Fruit fly (Drosophila melanogaster) whole organism, prepupa: ENCODE data around the gene CG11927.

Experiments
- CG10631 ChIP-seq: fragments of 200-800 bp; sonication (Bioruptor generic); optimal IDR thresholded peaks from 2 replicates; lab custom pipeline; 2016; ENCODE audit warnings: missing biosample characterization, missing genetic modification characterization
- CG10669 ChIP-seq: fragments of 200-800 bp; sonication (Bioruptor generic); optimal IDR thresholded peaks from 3 replicates; lab custom pipeline; 2018; ENCODE audit warnings: missing biosample characterization, mild to moderate bottlenecking, missing genetic modification characterization, moderate library complexity
- CG11294 ChIP-seq: fragments of 200-800 bp; sonication (Bioruptor generic); IDR thresholded peaks from 2 replicates; pipeline ENCODE4 v1.3.6; 2022; ENCODE audit warnings: missing biosample characterization, missing genetic modification characterization
- CG11762 ChIP-seq: fragments of 200-800 bp; sonication (Bioruptor generic); optimal IDR thresholded peaks from 3 replicates; lab custom pipeline; 2016; ENCODE audit warnings: missing biosample characterization, missing genetic modification characterization; ENCODE audit not compliant: insufficient read depth
- CG11902 ChIP-seq: fragments of 200-800 bp; sonication (Bioruptor generic); optimal IDR thresholded peaks from 3 replicates; lab custom pipeline; 2016; ENCODE audit warnings: missing biosample characterization, missing genetic modification characterization
- CG15336 ChIP-seq: fragments of 200-800 bp; sonication (Bioruptor generic); IDR thresholded peaks from 2 replicates; pipeline ENCODE4 v1.3.6; 2022; ENCODE audit warnings: missing biosample characterization, missing genetic modification characterization
- CG16779 ChIP-seq: fragments of 200-800 bp; sonication (Bioruptor generic); optimal IDR thresholded peaks from 3 replicates; lab custom pipeline; 2017; ENCODE audit warnings: missing biosample characterization, mild to moderate bottlenecking, missing genetic modification characterization
- CG3032 ChIP-seq: fragments of 200-800 bp; optimal IDR thresholded peaks from 2 replicates; lab custom pipeline; 2019; ENCODE audit warnings: missing biosample characterization, mild to moderate bottlenecking, missing genetic modification characterization, moderate library complexity
- CG31627 ChIP-seq: fragments of 200-800 bp; sonication (Bioruptor generic); optimal IDR thresholded peaks from 3 replicates; lab custom pipeline; 2016; ENCODE audit warnings: missing biosample characterization, missing genetic modification characterization
- CG32006 ChIP-seq: fragments of 200-800 bp; sonication (Bioruptor generic); optimal IDR thresholded peaks from 3 replicates; lab custom pipeline; 2017; ENCODE audit warnings: missing biosample characterization, mild to moderate bottlenecking, missing genetic modification characterization
- CG34406 ChIP-seq: fragments of 200-800 bp; sonication (Bioruptor generic); optimal IDR thresholded peaks from 3 replicates; lab custom pipeline; 2016; ENCODE audit warnings: missing biosample characterization, missing genetic modification characterization
- CG3919 ChIP-seq: fragments of 200-800 bp; sonication (Bioruptor generic); optimal IDR thresholded peaks from 3 replicates; lab custom pipeline; 2016; ENCODE audit warnings: missing biosample characterization, missing genetic modification characterization
- CG4318 ChIP-seq: fragments of 200-800 bp; sonication (Bioruptor generic); optimal IDR thresholded peaks from 3 replicates; lab custom pipeline; 2017; ENCODE audit warnings: missing biosample characterization, mild to moderate bottlenecking, missing genetic modification characterization
- CG6163 ChIP-seq: fragments of 200-800 bp; sonication (Bioruptor generic); IDR thresholded peaks from 3 replicates; pipeline ENCODE4 v1.3.6; 2022; ENCODE audit warnings: missing biosample characterization, missing genetic modification characterization
- CG6276 ChIP-seq: fragments of 200-800 bp; sonication (Bioruptor generic); optimal IDR thresholded peaks from 2 replicates; lab custom pipeline; 2017; ENCODE audit warnings: missing biosample characterization, mild to moderate bottlenecking, missing genetic modification characterization
- CG6792 ChIP-seq: fragments of 200-800 bp; sonication (Bioruptor generic); optimal IDR thresholded peaks from 3 replicates; lab custom pipeline; 2016; ENCODE audit warnings: missing biosample characterization, missing genetic modification characterization
- CG6854 ChIP-seq: fragments of 200-800 bp; sonication (Bioruptor generic); optimal IDR thresholded peaks from 2 replicates; lab custom pipeline; 2017; ENCODE audit warnings: missing biosample characterization, mild to moderate bottlenecking, missing genetic modification characterization
- CG7368 ChIP-seq: fragments of 200-800 bp; sonication (Bioruptor generic); optimal IDR thresholded peaks from 3 replicates; lab custom pipeline; 2016; ENCODE audit warnings: missing biosample characterization, missing genetic modification characterization
- CG8319 ChIP-seq: fragments of 200-800 bp; sonication (Bioruptor generic); optimal IDR thresholded peaks from 3 replicates; lab custom pipeline; 2016; ENCODE audit warnings: missing biosample characterization, missing genetic modification characterization
- CG8632 ChIP-seq: fragments of 200-800 bp; sonication (Bioruptor generic); optimal IDR thresholded peaks from 3 replicates; lab custom pipeline; 2016; ENCODE audit warnings: missing biosample characterization, missing genetic modification characterization
- Eip78C ChIP-seq: fragments of 200-800 bp; sonication (Bioruptor generic); peaks from one replicate; lab custom pipeline; 2016; ENCODE audit warnings: missing biosample characterization, missing genetic modification characterization
- Ets21C ChIP-seq: fragments of 200-800 bp; sonication (Bioruptor generic); optimal IDR thresholded peaks from 3 replicates; lab custom pipeline; 2016; ENCODE audit warnings: missing biosample characterization, missing genetic modification characterization
- Ets96B ChIP-seq: fragments of 200-800 bp; optimal IDR thresholded peaks from 2 replicates; lab custom pipeline; 2019; ENCODE audit warnings: missing biosample characterization, mild to moderate bottlenecking, missing genetic modification characterization, moderate library complexity
- Gug ChIP-seq: fragments of 200-800 bp; sonication (Bioruptor generic); IDR thresholded peaks from 2 replicates; pipeline ENCODE4 v1.3.6; 2022; ENCODE audit warnings: missing biosample characterization, missing genetic modification characterization
- Hr39 ChIP-seq: fragments of 200-800 bp; sonication (Bioruptor generic); optimal IDR thresholded peaks from 2 replicates; lab custom pipeline; 2016; ENCODE audit warnings: missing biosample characterization, missing genetic modification characterization
- Hr4 ChIP-seq: fragments of 200-800 bp; sonication (Bioruptor generic); optimal IDR thresholded peaks from 3 replicates; lab custom pipeline; 2016; ENCODE audit warnings: missing biosample characterization, missing genetic modification characterization
- Lpt ChIP-seq: fragments of 200-800 bp; sonication (Bioruptor generic); optimal IDR thresholded peaks from 3 replicates; lab custom pipeline; 2016; ENCODE audit warnings: missing biosample characterization, missing genetic modification characterization
- OdsH ChIP-seq: fragments of 200-800 bp; sonication (Bioruptor generic); optimal IDR thresholded peaks from 3 replicates; lab custom pipeline; 2016; ENCODE audit warnings: missing biosample characterization, missing genetic modification characterization
- Smox ChIP-seq: fragments of 200-800 bp; sonication (Bioruptor generic); optimal IDR thresholded peaks from 3 replicates; lab custom pipeline; 2016; ENCODE audit warnings: missing biosample characterization, missing genetic modification characterization
- Sox102F ChIP-seq: fragments of 200-800 bp; sonication (Bioruptor generic); optimal IDR thresholded peaks from 2 replicates; lab custom pipeline; 2016; ENCODE audit warnings: missing biosample characterization, mild to moderate bottlenecking, missing genetic modification characterization
- Sox14 ChIP-seq: fragments of 200-800 bp; sonication (Bioruptor generic); optimal IDR thresholded peaks from 3 replicates; lab custom pipeline; 2016; ENCODE audit warnings: missing biosample characterization, missing genetic modification characterization
- achi ChIP-seq: fragments of 200-800 bp; sonication (Bioruptor generic); optimal IDR thresholded peaks from 3 replicates; lab custom pipeline; 2016; ENCODE audit warnings: missing biosample characterization, missing genetic modification characterization
- acj6 ChIP-seq: fragments of 200-800 bp; sonication (Bioruptor generic); optimal IDR thresholded peaks from 3 replicates; lab custom pipeline; 2016; ENCODE audit warnings: missing biosample characterization, missing genetic modification characterization
- dac ChIP-seq: fragments of 200-800 bp; sonication (Bioruptor generic); optimal IDR thresholded peaks from 2 replicates; lab custom pipeline; 2017; ENCODE audit warnings: missing biosample characterization, mild to moderate bottlenecking, missing genetic modification characterization
- dsx ChIP-seq: fragments of 200-800 bp; optimal IDR thresholded peaks from 3 replicates; lab custom pipeline; 2019; ENCODE audit warnings: missing biosample characterization, mild to moderate bottlenecking, missing genetic modification characterization, moderate library complexity; ENCODE audit not compliant: poor library complexity, severe bottlenecking
- eg ChIP-seq: fragments of 200-800 bp; sonication (Bioruptor generic); IDR thresholded peaks from 3 replicates; pipeline ENCODE4 v1.3.6; 2022; ENCODE audit warnings: missing biosample characterization, missing genetic modification characterization
- esn ChIP-seq: fragments of 200-800 bp; sonication (Bioruptor generic); optimal IDR thresholded peaks from 2 replicates; lab custom pipeline; 2016; ENCODE audit warnings: missing biosample characterization, mild to moderate bottlenecking, missing genetic modification characterization, moderate library complexity
- fd59A ChIP-seq: fragments of 200-800 bp; sonication (Bioruptor generic); optimal IDR thresholded peaks from 2 replicates; lab custom pipeline; 2017; ENCODE audit warnings: missing biosample characterization, mild to moderate bottlenecking, missing genetic modification characterization, missing genetic modification reagents
- fd85E ChIP-seq: fragments of 200-800 bp; sonication (Bioruptor generic); optimal IDR thresholded peaks from 3 replicates; lab custom pipeline; 2016; ENCODE audit warnings: missing biosample characterization, missing genetic modification characterization
- fkh ChIP-seq: fragments of 200-800 bp; sonication (Bioruptor generic); optimal IDR thresholded peaks from 3 replicates; lab custom pipeline; 2017; ENCODE audit warnings: missing biosample characterization, mild to moderate bottlenecking, missing genetic modification characterization, moderate library complexity
- net ChIP-seq: fragments of 200-800 bp; sonication (Bioruptor generic); optimal IDR thresholded peaks from 3 replicates; lab custom pipeline; 2016; ENCODE audit warnings: missing biosample characterization, missing genetic modification characterization
- pdm3 ChIP-seq: fragments of 200-800 bp; sonication (Bioruptor generic); optimal IDR thresholded peaks from 3 replicates; lab custom pipeline; 2016; ENCODE audit warnings: missing biosample characterization, missing genetic modification characterization
- salr ChIP-seq, 2 experiments: fragments of 200-800 bp; sonication (Bioruptor generic); optimal IDR thresholded peaks; 3 replicates each; lab custom pipeline; 2016 to 2018; ENCODE audit warnings: missing biosample characterization in 2 of 2, missing genetic modification characterization in 2 of 2, mild to moderate bottlenecking in 1 of 2
- spab ChIP-seq: fragments of 200-800 bp; sonication (Bioruptor generic); optimal IDR thresholded peaks from 2 replicates; lab custom pipeline; 2017; ENCODE audit warnings: missing biosample characterization, mild to moderate bottlenecking, missing genetic modification characterization, missing genetic modification reagents
- ss ChIP-seq, 2 experiments: fragments of 200-800 bp; sonication (Bioruptor generic); optimal IDR thresholded peaks; 2 replicates in 1 of 2; 3 replicates in 1 of 2; lab custom pipeline; 2017 to 2018; ENCODE audit warnings: mild to moderate bottlenecking in 2 of 2, missing biosample characterization in 2 of 2, missing genetic modification characterization in 2 of 2, moderate library complexity in 1 of 2
- svp ChIP-seq: fragments of 200-800 bp; sonication (Bioruptor generic); peaks from one replicate; lab custom pipeline; 2016; ENCODE audit warnings: missing biosample characterization, missing genetic modification characterization

Gene CG11927

DNA sequence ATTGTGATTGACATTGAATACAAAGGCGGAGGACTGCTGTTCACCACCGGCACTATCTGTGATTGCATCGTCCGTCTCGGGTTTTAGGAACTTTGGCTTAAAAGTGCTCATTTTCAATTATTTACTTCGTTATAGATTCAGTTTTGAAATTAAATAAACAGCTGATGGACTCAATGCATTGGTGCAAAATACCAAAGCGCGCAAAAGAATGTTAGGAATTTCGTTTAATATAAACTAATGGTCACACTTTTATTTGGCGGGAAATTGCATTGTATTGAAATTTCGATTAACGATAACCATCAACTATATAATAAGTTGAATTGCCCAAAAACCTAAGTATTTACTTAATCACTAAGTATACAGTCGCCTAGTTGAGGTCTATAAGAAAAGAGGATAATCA is 29.5 kb upstream of the CG11927 start, which contains the start of gene CG3225:
TSS of gene CG3225 (minus strand) at position 190 of the 400 bp plus-strand sequence.
- TF ChIP-seq CG3032 (no peak), fkh (peak; percentile 68)

dm6 chr2L:4819995-4820394 is 27.6 kb upstream of the CG11927 start:
- TF ChIP-seq Sox14 (GFP tag; lab: Kevin White, UChicago) (peak; percentile 19), dac (GFP tag; lab: Kevin White, UChicago) (no peak), CG8319 (GFP tag; lab: Kevin White, UChicago) (no peak), CG6792 (GFP tag; lab: Kevin White, UChicago) (no peak), CG10669 (GFP tag; lab: Kevin White, UChicago) (no peak), salr (GFP tag; optimal IDR thresholded peaks at IDR 0.05; lab: Kevin White, UChicago) (no peak), acj6 (GFP tag; lab: Kevin White, UChicago) (peak; percentile 1), svp (GFP tag; lab: Kevin White, UChicago) (peak; percentile 35), pdm3 (GFP tag; lab: Kevin White, UChicago) (no peak), Hr4 (GFP tag; lab: Kevin White, UChicago) (peak; percentile 37), CG6854 (GFP tag; lab: Kevin White, UChicago) (no peak), CG16779 (no peak), Smox (GFP tag; lab: Kevin White, UChicago) (no peak), spab (GFP tag; lab: Kevin White, UChicago) (no peak), CG31627 (GFP tag; lab: Kevin White, UChicago) (peak; percentile 23), CG6163 (GFP tag; lab: Robert Waterston, UW) (peak; percentile 53; the same call in 2 of the 3 replicates), CG6276 (no peak), Ets21C (GFP tag; lab: Kevin White, UChicago) (no peak), ss (GFP tag; optimal IDR thresholded peaks at IDR 0.05; lab: Kevin White, UChicago) (no peak), CG10631 (GFP tag; lab: Kevin White, UChicago) (peak; percentile 40), CG32006 (GFP tag; lab: Kevin White, UChicago) (peak; percentile 27), CG7368 (GFP tag; lab: Kevin White, UChicago) (no peak), Hr39 (GFP tag; lab: Kevin White, UChicago) (peak; percentile 28), CG8632 (GFP tag; lab: Kevin White, UChicago) (no peak), Lpt (GFP tag; lab: Kevin White, UChicago) (no peak), CG15336 (GFP tag; lab: Robert Waterston, UW) (no peak), net (GFP tag; lab: Kevin White, UChicago) (no peak), fd59A (no peak), CG3919 (peak; percentile 18), Eip78C (GFP tag; lab: Kevin White, UChicago) (peak; percentile 70), CG11902 (no peak), OdsH (GFP tag; lab: Kevin White, UChicago) (peak; percentile 35), eg (peak; percentile 59)

DNA sequence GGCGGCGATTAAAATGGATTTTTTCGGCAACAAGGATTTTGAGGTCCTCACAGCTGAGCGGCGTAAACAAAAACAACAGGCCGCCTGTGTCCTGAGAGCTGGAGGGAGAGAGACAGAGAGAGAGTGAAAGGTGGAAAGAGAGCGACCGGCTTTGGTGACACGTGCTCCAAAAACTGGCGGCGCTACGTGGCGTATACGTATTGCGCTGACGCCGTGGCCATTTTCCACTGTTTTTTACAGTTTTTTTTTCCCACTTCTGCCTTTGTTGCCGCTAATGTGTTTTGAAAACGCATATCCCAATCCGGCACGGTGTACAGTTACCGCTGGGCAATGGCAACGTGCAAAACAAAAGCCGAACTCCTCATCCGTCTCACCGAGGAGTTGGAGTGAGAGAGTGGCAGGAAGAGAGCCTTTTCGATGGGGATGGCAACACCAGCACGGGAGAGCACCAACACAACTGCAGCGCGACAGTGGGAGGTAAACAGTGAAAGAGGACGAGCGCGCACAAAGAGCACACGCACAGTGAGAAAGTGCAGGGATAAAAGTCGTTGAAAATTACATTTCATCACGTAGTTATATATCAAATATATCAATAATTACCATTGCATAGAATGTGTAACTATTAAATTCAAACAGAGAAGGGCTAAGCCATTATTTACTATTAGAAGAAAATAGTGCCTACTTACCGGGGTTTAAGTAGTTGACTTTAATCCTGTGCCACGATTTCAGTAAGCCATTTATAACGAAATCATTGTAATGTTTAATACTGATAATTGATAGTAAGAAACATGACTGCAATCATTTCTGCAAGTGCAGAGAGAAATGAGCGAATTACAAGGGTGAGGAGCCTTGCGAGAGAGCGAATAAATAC is 26.9 kb upstream of the CG11927 start:
- TF ChIP-seq CG4318 (GFP tag; lab: Kevin White, UChicago): peak; percentile 48
- peak; percentile 74 for TF ChIP-seq achi (GFP tag; lab: Kevin White, UChicago)
- TF ChIP-seq Eip78C (GFP tag; lab: Kevin White, UChicago): no peak
- peak; percentile 63 to 88 for TF ChIP-seq salr (GFP tag; optimal IDR thresholded peaks at IDR 0.05; lab: Kevin White, UChicago)
- no peak for TF ChIP-seq spab (GFP tag; lab: Kevin White, UChicago)
- peak; percentile 65 for TF ChIP-seq Ets21C (GFP tag; lab: Kevin White, UChicago)
- TF ChIP-seq Smox (GFP tag; lab: Kevin White, UChicago): peak; percentile 79
- TF ChIP-seq Ets96B (tag; lab: Kevin White, UChicago): peak; percentile 75
- TF ChIP-seq CG31627 (GFP tag; lab: Kevin White, UChicago): peak; percentile 81
- peak; percentile 53 for TF ChIP-seq CG7368 (GFP tag; lab: Kevin White, UChicago)
- peak; percentile 89 for TF ChIP-seq esn
- peak; percentile 30 for TF ChIP-seq fd85E (GFP tag; lab: Kevin White, UChicago)
- no peak for TF ChIP-seq eg
- peak; percentile 68 for TF ChIP-seq CG11762 (GFP tag; lab: Kevin White, UChicago)
- TF ChIP-seq Gug: peak; percentile 49
- TF ChIP-seq dsx (GFP tag; lab: Kevin White, UChicago): peak; percentile 76
- no peak for TF ChIP-seq fkh
- peak; percentile 75 for TF ChIP-seq CG3919
- peak; percentile 17; the same call in 1 of the 2 replicates for TF ChIP-seq CG11294 (GFP tag; lab: Robert Waterston, UW)
- peak; percentile 75 for TF ChIP-seq Sox102F (GFP tag; lab: Kevin White, UChicago)
- TF ChIP-seq CG34406 (GFP tag; lab: Kevin White, UChicago): peak; percentile 73
- TF ChIP-seq CG15336 (GFP tag; lab: Robert Waterston, UW): peak; percentile 34
